Worm (Caenorhabditis elegans): ENCODE measurements around the gene zhit-3.

The zhit-3 gene

ce11 chrV:10221317-10221716 lies 9.4 kb upstream of the zhit-3 start, which contains the start of the genes fipr-5 and fipr-9:
TSS of gene fipr-5 (minus strand) at chrV:10221417.
TSS of gene fipr-9 (plus strand) at chrV:10221662.
- TF ChIP-seq mml-1 (tag; optimal IDR thresholded peaks at IDR 0.05) (no peak), elt-1 (tag; optimal IDR thresholded peaks at IDR 0.05) (no peak), ama-1 (optimal IDR thresholded peaks at IDR 0.05) (no peak), zag-1 (tag; optimal IDR thresholded peaks at IDR 0.05) (no peak), nhr-76 (tag; optimal IDR thresholded peaks at IDR 0.05) (no peak), nhr-11 (tag; optimal IDR thresholded peaks at IDR 0.05) (no peak)

ce11 chrV:10220605-10221004 lies 8.7 kb upstream of the zhit-3 start, which contains the start of gene C12D8.13:
TSS of gene C12D8.13 (minus strand) at chrV:10220705.
- TF ChIP-seq R02D3.7 (tag; optimal IDR thresholded peaks at IDR 0.05) (no peak), lin-39 (tag; optimal IDR thresholded peaks at IDR 0.05) (no peak), lsy-12 (tag; optimal IDR thresholded peaks at IDR 0.05) (no peak), fkh-2 (tag; optimal IDR thresholded peaks at IDR 0.05) (no peak), elt-2 (tag; optimal IDR thresholded peaks at IDR 0.05) (no peak), pqm-1 (tag; optimal IDR thresholded peaks at IDR 0.05) (no peak), pha-4 (tag; optimal IDR thresholded peaks at IDR 0.05) (no peak), nfya-1 (tag; optimal IDR thresholded peaks at IDR 0.05; ENCODE audit: insufficient read depth) (no peak), hmg-11 (tag; optimal IDR thresholded peaks at IDR 0.05) (no peak), nhr-67 (tag; optimal IDR thresholded peaks at IDR 0.05) (no peak), ceh-9 (tag; optimal IDR thresholded peaks at IDR 0.05) (no peak), unc-39 (tag; optimal IDR thresholded peaks at IDR 0.05) (no peak)

- TF ChIP-seq ceh-82 (tag; optimal IDR thresholded peaks at IDR 0.05), result no peak
- TF ChIP-seq nhr-28 (tag; optimal IDR thresholded peaks at IDR 0.05), result no peak
- no peak for TF ChIP-seq tbx-2 (tag; optimal IDR thresholded peaks at IDR 0.05)
- no peak for TF ChIP-seq aly-2 (tag; optimal IDR thresholded peaks at IDR 0.05)
- TF ChIP-seq nfya-1 (tag; optimal IDR thresholded peaks at IDR 0.05; ENCODE audit: insufficient read depth), result no peak
- TF ChIP-seq daf-12 (tag; optimal IDR thresholded peaks at IDR 0.05), result no peak
- no peak for TF ChIP-seq unc-39 (tag; optimal IDR thresholded peaks at IDR 0.05)
- TF ChIP-seq jun-1 (tag; optimal IDR thresholded peaks at IDR 0.05), result no peak
- no peak for TF ChIP-seq elt-1 (tag; optimal IDR thresholded peaks at IDR 0.05)
Observed at ce11 chrV:10216724-10217123, 4.8 kb upstream of the zhit-3 start, which contains the start of gene ZK856.14. TSS of gene ZK856.14 (plus strand) at chrV:10217024.

- TF ChIP-seq nhr-237 (tag; optimal IDR thresholded peaks at IDR 0.05), result no peak
- TF ChIP-seq elt-1 (tag; optimal IDR thresholded peaks at IDR 0.05), result no peak
Observed at ce11 chrV:10212627-10213026, 700 bp upstream of the zhit-3 start, which contains the start of gene hpo-40. TSS of gene hpo-40 (plus strand) at chrV:10212927.

ce11 chrV:10210244-10210643 lies 1.7 kb downstream of the zhit-3 start, which contains the start of gene tftc-3:
TSS of gene tftc-3 (minus strand) at chrV:10210344.
- no peak for TF ChIP-seq lin-15B (tag; optimal IDR thresholded peaks at IDR 0.05)
- no peak for TF ChIP-seq egl-27 (tag; optimal IDR thresholded peaks at IDR 0.05)
- TF ChIP-seq hmg-11 (tag; optimal IDR thresholded peaks at IDR 0.05), result no peak
- TF ChIP-seq mdl-1 (tag; optimal IDR thresholded peaks at IDR 0.05), result no peak
- no peak for TF ChIP-seq ceh-9 (tag; optimal IDR thresholded peaks at IDR 0.05)
- no peak for TF ChIP-seq R02D3.7 (tag; optimal IDR thresholded peaks at IDR 0.05)

- TF ChIP-seq daf-12 (tag; optimal IDR thresholded peaks at IDR 0.05), result no peak
- TF ChIP-seq ceh-9 (tag; optimal IDR thresholded peaks at IDR 0.05), result no peak
- no peak for TF ChIP-seq tbx-2 (tag; optimal IDR thresholded peaks at IDR 0.05)
- TF ChIP-seq nhr-12 (tag; optimal IDR thresholded peaks at IDR 0.05), result no peak
- TF ChIP-seq zag-1 (tag; optimal IDR thresholded peaks at IDR 0.05), result no peak
Observed at ce11 chrV:10206502-10206901, 5.4 kb downstream of the zhit-3 start, which contains the start of gene rpc-25. TSS of gene rpc-25 (minus strand) at chrV:10206602.

ce11 chrV:10205483-10205882 lies 6.4 kb downstream of the zhit-3 start, which contains the start of gene ZK856.16:
TSS of gene ZK856.16 (minus strand) at chrV:10205583.
- TF ChIP-seq hmg-11 (tag; optimal IDR thresholded peaks at IDR 0.05) (no peak), snpc-4 (tag; optimal IDR thresholded peaks at IDR 0.05) (no peak), nhr-237 (tag; optimal IDR thresholded peaks at IDR 0.05) (no peak), nhr-77 (tag; optimal IDR thresholded peaks at IDR 0.05) (no peak), unc-39 (tag; optimal IDR thresholded peaks at IDR 0.05) (no peak), ZK546.5 (tag; optimal IDR thresholded peaks at IDR 0.05) (no peak), elt-2 (tag; optimal IDR thresholded peaks at IDR 0.05) (no peak), ceh-16 (tag; optimal IDR thresholded peaks at IDR 0.05) (no peak), aly-2 (tag; optimal IDR thresholded peaks at IDR 0.05) (no peak), nhr-12 (tag; optimal IDR thresholded peaks at IDR 0.05) (no peak), elt-1 (tag; optimal IDR thresholded peaks at IDR 0.05) (no peak), eor-1 (tag; optimal IDR thresholded peaks at IDR 0.05) (no peak), nhr-11 (tag; optimal IDR thresholded peaks at IDR 0.05) (no peak), nhr-23 (tag; optimal IDR thresholded peaks at IDR 0.05) (no peak), unc-62 (GFP tag; optimal IDR thresholded peaks at IDR 0.05) (no peak), ztf-11 (tag; optimal IDR thresholded peaks at IDR 0.05) (no peak), tbx-2 (tag; optimal IDR thresholded peaks at IDR 0.05) (no peak), ceh-28 (tag; optimal IDR thresholded peaks at IDR 0.05) (no peak)
